Worm (Caenorhabditis elegans): ENCODE results near the gene R74.2.

R74.2 gene

ce11 chrIII:4228841-4229240, 40.9 kb downstream of the R74.2 start, which contains the start of gene F43C1.5:
TSS of gene F43C1.5 (plus strand) at chrIII:4229141.
- TF ChIP-seq tbx-7 (tag; optimal IDR thresholded peaks at IDR 0.05) (no peak), ets-4 (tag; optimal IDR thresholded peaks at IDR 0.05) (no peak), pag-3 (tag; optimal IDR thresholded peaks at IDR 0.05; ENCODE audit: borderline replicate concordance) (no peak), ceh-45 (GFP tag; IDR thresholded peaks at IDR 0.05) (no peak), syd-9 (tag; optimal IDR thresholded peaks at IDR 0.05) (no peak), pros-1 (tag; optimal IDR thresholded peaks at IDR 0.05) (no peak)

DNA sequence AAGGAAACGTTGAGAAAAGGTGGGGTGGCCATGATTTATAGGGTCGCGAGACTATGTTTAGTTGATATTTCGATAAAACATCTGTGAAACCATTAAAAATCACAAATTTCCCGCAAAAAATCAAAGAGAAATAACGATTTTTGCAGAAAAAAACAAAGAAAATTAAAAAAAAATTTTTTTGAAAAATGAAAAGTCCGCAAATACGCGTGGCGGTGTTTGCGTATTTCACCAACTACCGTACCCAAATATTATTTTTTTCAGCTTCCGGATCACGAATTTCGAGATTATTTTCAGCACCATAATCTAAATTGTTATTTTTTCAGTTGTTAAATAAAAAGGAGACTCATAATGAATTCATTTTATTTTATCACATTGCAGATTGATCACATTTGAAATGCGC, 42.1 kb downstream of the R74.2 start:
- TF ChIP-seq fkh-6 (tag; optimal IDR thresholded peaks at IDR 0.05) = no peak
- no peak for TF ChIP-seq unc-55 (GFP tag; optimal IDR thresholded peaks at IDR 0.05)
- TF ChIP-seq ceh-31 (tag; optimal IDR thresholded peaks at IDR 0.05) = no peak
- no peak for TF ChIP-seq ref-2 (tag; optimal IDR thresholded peaks at IDR 0.05)

DNA sequence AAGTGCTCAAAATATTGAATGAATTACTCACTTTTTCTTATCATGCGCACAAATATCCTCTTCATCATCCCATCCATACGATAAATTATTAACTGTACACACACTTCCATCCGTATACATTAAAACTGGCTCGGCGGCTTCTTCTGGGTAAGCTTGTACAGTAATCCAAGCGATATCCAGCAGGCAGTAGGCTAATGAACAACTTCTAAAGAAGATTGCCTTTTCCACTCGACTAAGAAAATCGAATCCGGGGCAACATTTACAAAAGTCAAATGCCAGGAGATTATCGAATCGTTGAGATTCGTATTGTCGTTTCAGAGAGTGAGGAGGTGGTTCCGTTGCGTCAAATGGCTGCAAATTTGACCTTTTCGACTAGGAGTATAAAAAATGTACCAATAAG, 43.4 kb downstream of the R74.2 start:
- no peak for TF ChIP-seq pros-1 (tag; optimal IDR thresholded peaks at IDR 0.05)
- no peak for TF ChIP-seq elt-4 (tag; optimal IDR thresholded peaks at IDR 0.05)

ce11 chrIII:4232811-4233269, 44.9 kb downstream of the R74.2 start, which contains the start of gene nhr-20:
TSS of gene nhr-20 (minus strand) at chrIII:4233219.
- TF ChIP-seq lim-6 (tag; optimal IDR thresholded peaks at IDR 0.05) (no peak), madf-2 (tag; optimal IDR thresholded peaks at IDR 0.05) (no peak), ceh-24 (tag; optimal IDR thresholded peaks at IDR 0.05) (no peak), fkh-6 (tag; optimal IDR thresholded peaks at IDR 0.05) (no peak), pha-2 (tag; optimal IDR thresholded peaks at IDR 0.05) (no peak), elt-4 (tag; optimal IDR thresholded peaks at IDR 0.05) (no peak), sdc-2 (tag; optimal IDR thresholded peaks at IDR 0.05) (no peak), dmd-4 (tag; optimal IDR thresholded peaks at IDR 0.05; ENCODE audit: borderline replicate concordance) (no peak), pat-9 (tag; optimal IDR thresholded peaks at IDR 0.05) (no peak), fax-1 (tag; optimal IDR thresholded peaks at IDR 0.05) (no peak)

- TF ChIP-seq nfya-1 (tag; optimal IDR thresholded peaks at IDR 0.05) (peak; percentile 88), lim-6 (tag; optimal IDR thresholded peaks at IDR 0.05) (no peak)
Measured at ce11 chrIII:4234642-4235295, 46.8 kb downstream of the R74.2 start.

DNA sequence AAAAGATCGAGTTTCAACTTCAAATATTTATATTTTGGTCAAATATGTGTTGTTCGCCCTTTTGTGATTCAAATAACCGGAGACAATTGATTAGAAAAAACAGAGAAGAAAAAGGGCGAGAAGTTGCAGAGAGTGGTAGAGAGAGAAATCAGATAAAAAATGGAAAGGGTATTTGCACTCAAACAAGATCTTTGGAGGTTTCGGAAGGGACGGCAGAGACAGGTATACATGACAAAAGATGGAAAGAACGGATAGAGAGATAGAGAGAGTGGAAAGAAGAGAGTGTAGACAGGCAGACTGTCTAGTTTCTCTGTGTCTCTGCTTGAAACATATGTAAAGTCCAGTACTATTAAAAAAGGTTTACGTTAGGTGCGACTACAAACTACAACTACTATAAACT, 48.2 kb downstream of the R74.2 start:
- TF ChIP-seq tbx-2 (tag; optimal IDR thresholded peaks at IDR 0.05) (peak; percentile 24), ceh-6 (GFP tag; optimal IDR thresholded peaks at IDR 0.05) (no peak), rnt-1 (tag; optimal IDR thresholded peaks at IDR 0.05) (no peak)

DNA sequence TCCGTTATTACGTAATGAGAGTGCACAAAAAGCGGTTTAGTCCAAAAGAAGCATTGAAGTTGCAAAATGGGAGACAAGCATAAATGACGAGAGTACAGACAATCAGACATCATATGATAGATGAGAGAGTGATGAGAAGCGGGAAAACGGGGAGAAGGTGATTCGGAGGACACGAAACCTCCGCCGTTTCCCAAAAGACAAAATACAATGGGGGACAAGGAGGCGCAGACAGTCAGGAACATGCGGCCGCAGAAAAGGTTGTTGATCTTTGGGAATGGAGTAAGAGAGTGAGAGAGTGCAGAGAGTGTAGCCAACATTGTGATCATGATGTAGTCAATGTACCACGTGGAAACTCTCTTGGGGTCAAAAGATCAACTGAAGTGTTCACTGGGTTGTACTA, 49.7 kb downstream of the R74.2 start:
- TF ChIP-seq unc-42 (tag; optimal IDR thresholded peaks at IDR 0.05) (peak; percentile 59), hlh-30 (tag; optimal IDR thresholded peaks at IDR 0.05; ENCODE audit: insufficient read depth) (peak; percentile 93), fkh-10 (GFP tag; optimal IDR thresholded peaks at IDR 0.05) (no peak), gmeb-2 (tag; optimal IDR thresholded peaks at IDR 0.05) (no peak), che-1 (tag; optimal IDR thresholded peaks at IDR 0.05) (no peak), pqm-1 (tag; optimal IDR thresholded peaks at IDR 0.05) (peak; percentile 81), ets-4 (tag; optimal IDR thresholded peaks at IDR 0.05) (peak; percentile 28), tbx-2 (tag; optimal IDR thresholded peaks at IDR 0.05) (peak; percentile 84), sdc-2 (tag; optimal IDR thresholded peaks at IDR 0.05) (peak; percentile 34), ref-2 (tag; optimal IDR thresholded peaks at IDR 0.05) (peak; percentile 75), ceh-6 (GFP tag; optimal IDR thresholded peaks at IDR 0.05) (no peak), hlh-15 (tag; optimal IDR thresholded peaks at IDR 0.05) (no peak), T23F11.4 (GFP tag; optimal IDR thresholded peaks at IDR 0.05) (no peak), nhr-11 (tag; optimal IDR thresholded peaks at IDR 0.05) (peak; percentile 91), ceh-9 (tag; optimal IDR thresholded peaks at IDR 0.05) (no peak), fkh-6 (tag; optimal IDR thresholded peaks at IDR 0.05) (no peak), syd-9 (tag; optimal IDR thresholded peaks at IDR 0.05) (peak; percentile 38), C08G9.2 (tag; optimal IDR thresholded peaks at IDR 0.05) (peak; percentile 59), dmd-4 (tag; optimal IDR thresholded peaks at IDR 0.05; ENCODE audit: borderline replicate concordance) (no peak), ceh-14 (tag; optimal IDR thresholded peaks at IDR 0.05) (peak; percentile 65), ceh-30 (tag; optimal IDR thresholded peaks at IDR 0.05) (peak; percentile 57), lin-11 (tag; optimal IDR thresholded peaks at IDR 0.05) (no peak), lim-6 (tag; optimal IDR thresholded peaks at IDR 0.05) (peak; percentile 27), ceh-22 (tag; optimal IDR thresholded peaks at IDR 0.05) (peak; percentile 39), K02D7.2 (tag; optimal IDR thresholded peaks at IDR 0.05) (no peak)

Measured in whole organism, late embryonic.